Fruit fly (Drosophila melanogaster) whole organism, embryonic: Measurements from ENCODE around the gene CG15449.

ENCODE experiments used
- ATbp ChIP-seq: fragments of 200-800 bp; sonication (Bioruptor generic); optimal IDR thresholded peaks from 2 replicates; lab custom pipeline; 2017; ENCODE audit warnings: missing biosample characterization, mild to moderate bottlenecking, missing genetic modification characterization, missing genetic modification reagents
- B-H1 ChIP-seq: fragments of 200-800 bp; sonication (Bioruptor generic); IDR thresholded peaks from 3 replicates; pipeline ENCODE4 v1.3.6; 2022; ENCODE audit warnings: missing biosample characterization, missing genetic modification characterization
- Blimp-1 ChIP-seq: fragments of 200-800 bp; sonication (Bioruptor generic); optimal IDR thresholded peaks from 3 replicates; lab custom pipeline; 2018; ENCODE audit warnings: missing biosample characterization, missing genetic modification characterization, mild to moderate bottlenecking, moderate library complexity, missing genetic modification reagents
- CG11723 ChIP-seq: fragments of 200-800 bp; sonication (Bioruptor generic); optimal IDR thresholded peaks from 2 replicates; lab custom pipeline; 2017; ENCODE audit warnings: missing biosample characterization, mild to moderate bottlenecking, missing genetic modification characterization
- CG12391 ChIP-seq: fragments of 200-800 bp; sonication (Bioruptor generic); optimal IDR thresholded peaks from 3 replicates; lab custom pipeline; 2018; ENCODE audit warnings: missing biosample characterization, mild to moderate bottlenecking, missing genetic modification characterization, moderate library complexity
- CG13123 ChIP-seq: fragments of 200-800 bp; sonication (Bioruptor generic); optimal IDR thresholded peaks from 2 replicates; lab custom pipeline; 2016; ENCODE audit warnings: missing biosample characterization, missing genetic modification characterization
- CG13775 ChIP-seq: fragments of 200-800 bp; sonication (Bioruptor generic); optimal IDR thresholded peaks from 3 replicates; lab custom pipeline; 2017; ENCODE audit warnings: missing biosample characterization, mild to moderate bottlenecking, missing genetic modification characterization
- CG15269 ChIP-seq: fragments of 200-800 bp; sonication (Bioruptor generic); optimal IDR thresholded peaks from 2 replicates; lab custom pipeline; 2018; ENCODE audit warnings: missing biosample characterization, mild to moderate bottlenecking, missing genetic modification characterization, moderate library complexity
- CG17359 ChIP-seq: fragments of 200-800 bp; sonication (Bioruptor generic); optimal IDR thresholded peaks from 3 replicates; lab custom pipeline; 2018; ENCODE audit warnings: missing biosample characterization, mild to moderate bottlenecking, missing genetic modification characterization, moderate library complexity
- CG17361 ChIP-seq: fragments of 200-800 bp; sonication (Bioruptor generic); IDR thresholded peaks from 3 replicates; pipeline ENCODE4 v1.3.6; 2022; ENCODE audit warnings: missing biosample characterization, missing genetic modification characterization
- CG17385 ChIP-seq: fragments of 200-800 bp; sonication (Bioruptor generic); optimal IDR thresholded peaks from 3 replicates; lab custom pipeline; 2018; ENCODE audit warnings: missing biosample characterization, mild to moderate bottlenecking, missing genetic modification characterization
- CG2678 ChIP-seq: fragments of 200-800 bp; sonication (Bioruptor generic); optimal IDR thresholded peaks from 3 replicates; lab custom pipeline; 2019; ENCODE audit warnings: missing biosample characterization, mild to moderate bottlenecking, missing genetic modification characterization, moderate library complexity
- CG30403 ChIP-seq: fragments of 200-800 bp; sonication (Bioruptor generic); optimal IDR thresholded peaks from 3 replicates; lab custom pipeline; 2016; ENCODE audit warnings: missing biosample characterization, missing genetic modification characterization
- CG32772 ChIP-seq: fragments of 200-800 bp; sonication (Bioruptor generic); IDR thresholded peaks from 2 replicates; pipeline ENCODE4 v1.3.6; 2022; ENCODE audit warnings: missing biosample characterization, missing genetic modification characterization
- CG6175 ChIP-seq: fragments of 200-800 bp; sonication (Bioruptor generic); IDR thresholded peaks from 3 replicates; pipeline ENCODE4 v1.3.6; 2022; ENCODE audit warnings: missing biosample characterization, missing genetic modification characterization
- CG8924 ChIP-seq: fragments of 200-800 bp; optimal IDR thresholded peaks from 3 replicates; lab custom pipeline; 2019; ENCODE audit warnings: missing biosample characterization, mild to moderate bottlenecking, missing genetic modification characterization, moderate library complexity
- CG9932 ChIP-seq: fragments of 200-800 bp; sonication (Bioruptor generic); IDR thresholded peaks from 2 replicates; pipeline ENCODE4 v1.3.6; 2022; ENCODE audit warnings: missing biosample characterization, missing genetic modification characterization
- CkIIα-i1 ChIP-seq: fragments of 200-800 bp; sonication (Bioruptor generic); IDR thresholded peaks from 2 replicates; pipeline ENCODE4 v1.3.6; 2022; ENCODE audit warnings: missing biosample characterization, missing genetic modification characterization
- Hr39 ChIP-seq: fragments of >200 bp; optimal IDR thresholded peaks from 2 replicates; lab custom pipeline; 2017
- Hr51 ChIP-seq, 2 experiments: fragments of 200-800 bp; sonication (Bioruptor generic); optimal IDR thresholded peaks; 2 replicates in 1 of 2; 3 replicates in 1 of 2; lab custom pipeline; 2016 to 2018; ENCODE audit warnings: missing biosample characterization in 2 of 2, missing genetic modification characterization in 2 of 2, mild to moderate bottlenecking in 1 of 2, moderate library complexity in 1 of 2
- Myb ChIP-seq: fragments of 200-800 bp; sonication (Bioruptor generic); optimal IDR thresholded peaks from 2 replicates; lab custom pipeline; 2016; ENCODE audit warnings: missing biosample characterization, missing genetic modification characterization
- NFAT ChIP-seq: fragments of 200-800 bp; sonication (Bioruptor generic); IDR thresholded peaks from 2 replicates; pipeline ENCODE4 v1.3.6; 2022; ENCODE audit warnings: missing biosample characterization, missing genetic modification characterization
- NK7.1 ChIP-seq: fragments of 200-800 bp; sonication (Bioruptor generic); optimal IDR thresholded peaks from 3 replicates; lab custom pipeline; 2016; ENCODE audit warnings: missing biosample characterization, missing genetic modification characterization
- Scr ChIP-seq: fragments of 200-800 bp; sonication (Bioruptor generic); IDR thresholded peaks from 2 replicates; pipeline ENCODE4 v1.3.6; 2022; ENCODE audit warnings: missing biosample characterization, missing genetic modification characterization; ENCODE audit not compliant: partially characterized antibody
- Xbp1 ChIP-seq: fragments of 200-800 bp; sonication (Bioruptor generic); optimal IDR thresholded peaks from 3 replicates; lab custom pipeline; 2016; ENCODE audit warnings: missing biosample characterization, mild to moderate bottlenecking, missing genetic modification characterization
- abd-A ChIP-seq: fragments of 200-800 bp; sonication (Bioruptor generic); optimal IDR thresholded peaks from 3 replicates; lab custom pipeline; 2019; ENCODE audit warnings: missing biosample characterization, mild to moderate bottlenecking, missing genetic modification characterization, moderate library complexity
- ato ChIP-seq: fragments of 200-800 bp; sonication (Bioruptor generic); IDR thresholded peaks from 2 replicates; pipeline ENCODE4 v1.3.6; 2022; ENCODE audit warnings: missing biosample characterization, missing genetic modification characterization; ENCODE audit not compliant: partially characterized antibody
- chinmo ChIP-seq: fragments of 200-800 bp; sonication (Bioruptor generic); IDR thresholded peaks from 4 replicates; pipeline ENCODE4 v1.3.6; 2022; ENCODE audit warnings: missing biosample characterization, missing genetic modification characterization; ENCODE audit not compliant: partially characterized antibody
- dati ChIP-seq: fragments of 200-800 bp; sonication (Bioruptor generic); IDR thresholded peaks from 2 replicates; pipeline ENCODE4 v1.3.6; 2022; ENCODE audit warnings: missing biosample characterization, missing genetic modification characterization
- dm ChIP-seq: fragments of 200-800 bp; sonication (Bioruptor generic); optimal IDR thresholded peaks from 3 replicates; lab custom pipeline; 2016; ENCODE audit warnings: missing biosample characterization, missing genetic modification characterization
- dmrt11E ChIP-seq: fragments of 200-800 bp; sonication (Bioruptor generic); optimal IDR thresholded peaks from 3 replicates; lab custom pipeline; 2018; ENCODE audit warnings: missing biosample characterization, mild to moderate bottlenecking, missing genetic modification characterization, moderate library complexity
- esg ChIP-seq: fragments of 200-800 bp; sonication (Bioruptor generic); conservative IDR thresholded peaks from 2 replicates; pipeline ENCODE4 v1.3.6; 2022; ENCODE audit warnings: missing biosample characterization, missing genetic modification characterization
- fd102C ChIP-seq: fragments of 200-800 bp; sonication (Bioruptor generic); optimal IDR thresholded peaks from 2 replicates; lab custom pipeline; 2018; ENCODE audit warnings: missing biosample characterization, mild to moderate bottlenecking, missing genetic modification characterization, moderate library complexity
- grn ChIP-seq: fragments of 200-800 bp; sonication (Bioruptor generic); optimal IDR thresholded peaks from 3 replicates; lab custom pipeline; 2017; ENCODE audit warnings: missing biosample characterization, missing genetic modification characterization
- hb ChIP-seq: fragments of 200-800 bp; sonication (Bioruptor generic); IDR thresholded peaks from 3 replicates; pipeline ENCODE4 v1.3.6; 2022; ENCODE audit warnings: missing biosample characterization, missing genetic modification characterization; ENCODE audit not compliant: partially characterized antibody
- jumu ChIP-seq: fragments of 200-800 bp; sonication (Bioruptor generic); optimal IDR thresholded peaks from 3 replicates; lab custom pipeline; 2016; ENCODE audit warnings: missing biosample characterization, missing genetic modification characterization
- kni ChIP-seq: fragments of 200-800 bp; sonication (Bioruptor generic); optimal IDR thresholded peaks from 3 replicates; lab custom pipeline; 2017; ENCODE audit warnings: mild to moderate bottlenecking, missing biosample characterization, missing genetic modification reagents, missing genetic modification characterization
- lov ChIP-seq, 2 experiments: fragments of 200-800 bp in 1 of 2; fragments of >200 bp in 1 of 2; sonication (Bioruptor generic) in 1 of 2; IDR thresholded peaks in 1 of 2; optimal IDR thresholded peaks in 1 of 2; 2 replicates in 1 of 2; 3 replicates in 1 of 2; pipeline versions ENCODE4 v1.3.6 to Lab custom; 2017 to 2022; ENCODE audit warnings: missing biosample characterization in 1 of 2, missing genetic modification characterization in 1 of 2
- mirr ChIP-seq: fragments of 200-800 bp; sonication (Bioruptor generic); optimal IDR thresholded peaks from 3 replicates; lab custom pipeline; 2018; ENCODE audit warnings: missing biosample characterization, mild to moderate bottlenecking, missing genetic modification characterization
- nmo ChIP-seq: fragments of 200-800 bp; sonication (Bioruptor generic); optimal IDR thresholded peaks from 2 replicates; lab custom pipeline; 2018; ENCODE audit warnings: missing biosample characterization, mild to moderate bottlenecking, missing genetic modification characterization, moderate library complexity
- pan ChIP-seq, 4 experiments: fragments of >200 bp in 3 of 4; fragments of 200-800 bp in 1 of 4; sonication (Bioruptor generic) in 1 of 4; optimal IDR thresholded peaks in 3 of 4; IDR thresholded peaks in 1 of 4; 2 replicates each; pipeline versions ENCODE4 v1.3.6 to Lab custom; 2017 to 2022; ENCODE audit warnings: missing biosample characterization in 2 of 4, missing genetic modification characterization in 2 of 4, mixed read lengths in 1 of 4
- sd ChIP-seq: fragments of 200-800 bp; sonication (Bioruptor generic); optimal IDR thresholded peaks from 3 replicates; lab custom pipeline; 2018; ENCODE audit warnings: missing biosample characterization, mild to moderate bottlenecking, missing genetic modification characterization, moderate library complexity
- tna ChIP-seq: fragments of 200-800 bp; sonication (Bioruptor generic); IDR thresholded peaks from 2 replicates; pipeline ENCODE4 v1.3.6; 2022; ENCODE audit warnings: missing biosample characterization, missing genetic modification characterization; ENCODE audit not compliant: partially characterized antibody
- twi ChIP-seq: fragments of 200-800 bp; optimal IDR thresholded peaks from 2 replicates; lab custom pipeline; 2019; ENCODE audit warnings: missing biosample characterization, mild to moderate bottlenecking, missing genetic modification characterization, moderate library complexity
- vvl ChIP-seq: fragments of 200-800 bp; sonication (Bioruptor generic); IDR thresholded peaks from 2 replicates; pipeline ENCODE4 v1.3.6; 2022; ENCODE audit warnings: missing biosample characterization, missing genetic modification characterization
- wor ChIP-seq: fragments of 200-800 bp; sonication (Bioruptor generic); IDR thresholded peaks from 2 replicates; pipeline ENCODE4 v1.3.6; 2022; ENCODE audit warnings: missing biosample characterization, missing genetic modification characterization
- yki ChIP-seq: fragments of >200 bp; optimal IDR thresholded peaks from 3 replicates; lab custom pipeline; 2018
- zf30C ChIP-seq: fragments of 200-800 bp; sonication (Bioruptor generic); optimal IDR thresholded peaks from 3 replicates; lab custom pipeline; 2018; ENCODE audit warnings: missing biosample characterization, mild to moderate bottlenecking, missing genetic modification characterization
- zfh2 ChIP-seq: fragments of 200-800 bp; sonication (Bioruptor generic); optimal IDR thresholded peaks from 2 replicates; lab custom pipeline; 2016; ENCODE audit warnings: missing biosample characterization, missing genetic modification characterization

The CG15449 gene

dm6 chrX:21045448-21045941 is 5.1 kb upstream of the CG15449 start (continued):
- TF ChIP-seq ato (GFP tag; lab: Robert Waterston, UW) (no peak), mirr (peak; percentile 44), dmrt11E (tag; lab: Kevin White, UChicago) (peak; percentile 40), CG13775 (GFP tag; lab: Kevin White, UChicago) (no peak), tna (GFP tag; lab: Robert Waterston, UW) (no peak), CG17361 (GFP tag; lab: Robert Waterston, UW) (peak; percentile 46; the same call in 1 of the 3 replicates), dm (GFP tag; lab: Kevin White, UChicago) (peak; percentile 47), hb (no peak), CG17359 (peak; percentile 13), wor (GFP tag; lab: Robert Waterston, UW) (no peak), nmo (GFP tag; lab: Kevin White, UChicago) (peak; percentile 12), chinmo (no peak; the same call in 3 of the 4 replicates), Hr39 (lab: Kevin White, UChicago) (no peak), kni (GFP tag; lab: Kevin White, UChicago) (peak; percentile 13), pan (optimal IDR thresholded peaks at IDR 0.05; lab: Kevin White, UChicago) (no peak), pan (GFP tag; optimal IDR thresholded peaks at IDR 0.05 in 1 of 2, IDR thresholded peaks at IDR 0.05 in 1 of 2) (no peak), esg (GFP tag; lab: Robert Waterston, UW) (0 out of 2 replicates have a peak, but pooled peaks have one; percentile 24), CG17385 (GFP tag; lab: Kevin White, UChicago) (no peak), B-H1 (GFP tag; lab: Robert Waterston, UW) (no peak), CG11723 (GFP tag; lab: Kevin White, UChicago) (no peak), yki (lab: Kevin White, UChicago) (no peak), Myb (GFP tag; lab: Kevin White, UChicago) (no peak), vvl (peak; percentile 60; the same call in 1 of the 2 replicates), Blimp-1 (peak; percentile 71), Hr51 (GFP tag; optimal IDR thresholded peaks at IDR 0.05; lab: Kevin White, UChicago) (peak in 1 of 2 experiments; percentile 16), fd102C (GFP tag; lab: Kevin White, UChicago) (no peak), zfh2 (GFP tag; lab: Kevin White, UChicago) (no peak), CkIIα-i1 (no peak), CG9932 (no peak), NFAT (GFP tag; lab: Robert Waterston, UW) (no peak), CG30403 (GFP tag; lab: Kevin White, UChicago) (no peak), abd-A (tag; lab: Kevin White, UChicago) (no peak), Scr (GFP tag; lab: Robert Waterston, UW) (no peak), ATbp (GFP tag; lab: Kevin White, UChicago) (peak; percentile 25), CG12391 (tag; lab: Kevin White, UChicago) (peak; percentile 38), twi (tag; lab: Kevin White, UChicago) (peak; percentile 62), zf30C (GFP tag; lab: Kevin White, UChicago) (peak; percentile 32), CG6175 (GFP tag; lab: Robert Waterston, UW) (no peak), lov (optimal IDR thresholded peaks at IDR 0.05; lab: Kevin White, UChicago) (no peak), lov (GFP tag; IDR thresholded peaks at IDR 0.05; lab: Robert Waterston, UW) (no peak), jumu (GFP tag; lab: Kevin White, UChicago) (no peak), Xbp1 (GFP tag; lab: Kevin White, UChicago) (no peak), CG13123 (no peak), CG15269 (tag; lab: Kevin White, UChicago) (peak; percentile 7), NK7.1 (GFP tag; lab: Kevin White, UChicago) (no peak), CG2678 (tag; lab: Kevin White, UChicago) (peak; percentile 50), sd (peak; percentile 14), CG32772 (GFP tag; lab: Robert Waterston, UW) (peak; percentile 42), dati (GFP tag; lab: Robert Waterston, UW) (no peak), grn (no peak), CG8924 (tag; lab: Kevin White, UChicago) (peak; percentile 3)
